Worm (Caenorhabditis elegans) whole organism, L4 larva: ENCODE data around the gene B0238.9.
A peak's percentile ranks its signal among the peaks of the same experiment; 100 is the strongest.

Experiments
- F26F4.8 ChIP-seq: fragments of 200-800 bp; sonication (Bioruptor generic); conservative IDR thresholded peaks from 2 replicates; pipeline ENCODE4 v1.3.6; 2022; ENCODE audit warnings: missing genetic modification characterization, missing compliant biosample characterization
- Y48G9A.11 ChIP-seq: fragments of 200-800 bp; sonication (Bioruptor generic); IDR thresholded peaks from 2 replicates; pipeline ENCODE4 v1.3.6; 2022; ENCODE audit warnings: missing genetic modification reagents, missing genetic modification characterization, missing compliant biosample characterization
- aha-1 ChIP-seq: fragments of 150-350 bp; peaks from one replicate; lab custom pipeline; 2014; ENCODE audit warnings: missing biosample characterization, missing genetic modification characterization
- ces-1 ChIP-seq: fragments of 150-350 bp; sonication (generic microtip); optimal IDR thresholded peaks from 4 replicates; lab custom pipeline; 2014; ENCODE audit warnings: missing biosample characterization, missing genetic modification reagents, missing genetic modification characterization
- ctbp-1 ChIP-seq: fragments of 200-800 bp; sonication (Bioruptor generic); IDR thresholded peaks from 2 replicates; pipeline ENCODE4 v1.3.6; 2022; ENCODE audit warnings: missing genetic modification reagents, missing genetic modification characterization, missing compliant biosample characterization
- dmd-8 ChIP-seq: fragments of 200-800 bp; sonication (Bioruptor generic); IDR thresholded peaks from 2 replicates; pipeline ENCODE4 v1.3.6; 2022; ENCODE audit warnings: missing genetic modification characterization, missing compliant biosample characterization
- lin-13 ChIP-seq: fragments of 150-350 bp; optimal IDR thresholded peaks from 2 replicates; lab custom pipeline; 2014; ENCODE audit warnings: missing biosample characterization, missing genetic modification reagents, missing genetic modification characterization
- lin-39 ChIP-seq: fragments of 150-350 bp; optimal IDR thresholded peaks from 2 replicates; lab custom pipeline; 2014; ENCODE audit warnings: missing biosample characterization, missing genetic modification reagents, missing genetic modification characterization
- mdl-1 ChIP-seq, 2 experiments: fragments of 150-350 bp in 1 of 2; sonication (generic microtip) in 1 of 2; optimal IDR thresholded peaks; 2 replicates each; lab custom pipeline; 2014 to 2017; ENCODE audit warnings: missing biosample characterization in 2 of 2, missing genetic modification characterization in 2 of 2
- mxl-3 ChIP-seq: fragments of 200-800 bp; sonication (Bioruptor generic); optimal IDR thresholded peaks from 2 replicates; lab custom pipeline; 2018; ENCODE audit warnings: mild to moderate bottlenecking, missing genetic modification characterization, missing compliant biosample characterization
- nhr-237 ChIP-seq: sonication (generic microtip); optimal IDR thresholded peaks from 2 replicates; lab custom pipeline; 2017; ENCODE audit warnings: missing biosample characterization, missing genetic modification characterization
- pqm-1 ChIP-seq: sonication (generic microtip); optimal IDR thresholded peaks from 2 replicates; lab custom pipeline; 2017; ENCODE audit warnings: missing biosample characterization, missing genetic modification characterization
- unc-62 ChIP-seq, 3 experiments: fragments of 150-350 bp in 1 of 3; sonication (generic microtip); optimal IDR thresholded peaks in 2 of 3; peaks in 1 of 3; 1 replicate in 1 of 3; 2 replicates in 2 of 3; lab custom pipeline; 2014 to 2017; ENCODE audit warnings: missing biosample characterization in 3 of 3, missing genetic modification characterization in 3 of 3, missing genetic modification reagents in 3 of 3, missing genotype in 1 of 3

- no peak for TF ChIP-seq lin-39 (tag; lab: Kevin White, UChicago)
- TF ChIP-seq ces-1 (GFP tag; lab: Kevin White, UChicago), result no peak
- TF ChIP-seq mxl-3 (GFP tag; lab: Kevin White, UChicago), result no peak
- no peak for TF ChIP-seq mdl-1 (tag; optimal IDR thresholded peaks at IDR 0.05; lab: Kevin White, UChicago)
- TF ChIP-seq lin-13, result no peak
- TF ChIP-seq unc-62 (GFP tag; optimal IDR thresholded peaks at IDR 0.05 in 1 of 2; lab: Kevin White, UChicago), result peak in 1 of 2 experiments; percentile 50
- TF ChIP-seq unc-62 (tag; optimal IDR thresholded peaks at IDR 0.05; lab: Kevin White, UChicago), result no peak
- TF ChIP-seq F26F4.8 (GFP tag; lab: Robert Waterston, UW), result no peak
- TF ChIP-seq ctbp-1 (GFP tag; lab: Robert Waterston, UW), result no peak
- TF ChIP-seq aha-1 (tag; lab: Kevin White, UChicago), result no peak
- TF ChIP-seq Y48G9A.11 (GFP tag; lab: Robert Waterston, UW), result no peak
- TF ChIP-seq dmd-8, result no peak
- no peak for TF ChIP-seq pqm-1 (tag; lab: Kevin White, UChicago)
- TF ChIP-seq nhr-237 (tag; lab: Kevin White, UChicago), result no peak
These were observed 36.2 kb upstream of the B0238.9 start, which contains the start of gene C10G8.2 for ce11 chrV:5314104-5314503.
